Worm (Caenorhabditis elegans): ENCODE measurements around the gene nhr-269.

ce11 chrV:15388820-15389384, 19.3 kb upstream of the nhr-269 start, which contains the start of gene srh-170:
- TF ChIP-seq snpc-4 (tag; optimal IDR thresholded peaks at IDR 0.05): no peak
- TF ChIP-seq elt-1 (tag; optimal IDR thresholded peaks at IDR 0.05; ENCODE audit: borderline replicate concordance, insufficient read depth): no peak
- no peak for TF ChIP-seq nhr-237 (tag; optimal IDR thresholded peaks at IDR 0.05)
- no peak for TF ChIP-seq mep-1 (tag; optimal IDR thresholded peaks at IDR 0.05)
- no peak for TF ChIP-seq elt-3 (tag; optimal IDR thresholded peaks at IDR 0.05)
- no peak for TF ChIP-seq ham-2 (GFP tag; optimal IDR thresholded peaks at IDR 0.05)
- TF ChIP-seq M03D4.4 (tag; optimal IDR thresholded peaks at IDR 0.05): no peak
- TF ChIP-seq nhr-76 (tag; optimal IDR thresholded peaks at IDR 0.05): no peak
- TF ChIP-seq mab-5 (tag; optimal IDR thresholded peaks at IDR 0.05): no peak
- no peak for TF ChIP-seq nhr-2 (tag; optimal IDR thresholded peaks at IDR 0.05)
- no peak for TF ChIP-seq nhr-28 (tag; optimal IDR thresholded peaks at IDR 0.05)

Measured in whole organism, mixed stage, embryonic.